Worm (Caenorhabditis elegans): Measurements from ENCODE around the gene fbxa-150.
A peak's percentile ranks its signal among the peaks of the same experiment; 100 is the strongest.

Gene fbxa-150

DNA sequence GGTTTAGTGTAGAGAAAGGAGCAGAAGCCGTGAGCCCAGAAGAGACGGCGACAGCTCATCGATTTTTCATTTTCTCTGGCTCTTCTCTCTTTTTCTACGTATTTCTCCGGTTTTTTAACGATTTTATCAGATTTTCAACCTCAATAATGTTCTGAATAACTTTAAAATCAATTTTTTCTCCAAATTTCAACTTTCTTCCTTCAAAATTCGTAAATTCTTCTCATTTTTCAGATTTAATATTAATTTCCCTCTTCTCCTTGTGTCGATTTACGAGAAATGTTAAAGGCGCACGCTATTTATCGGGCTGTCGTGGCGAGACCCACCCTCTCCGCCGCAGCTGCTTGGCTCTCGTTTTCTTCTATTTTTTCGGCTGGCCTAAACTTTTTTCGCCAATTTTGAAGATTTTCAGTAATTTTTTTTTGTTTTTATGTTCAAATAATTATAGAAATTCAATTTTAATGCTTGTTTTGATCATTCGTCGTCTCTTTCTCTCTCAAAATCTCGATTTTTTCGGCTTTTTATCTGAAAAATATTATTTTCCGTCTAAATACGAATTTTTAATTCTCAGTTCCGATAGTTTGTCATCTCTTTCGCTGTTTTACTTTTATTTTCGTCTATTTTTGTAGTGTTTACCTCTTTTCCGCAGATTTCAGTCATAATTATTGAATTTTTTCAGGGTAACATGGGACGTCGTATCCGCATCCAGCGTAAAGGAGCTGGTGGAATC lies 43.2 kb upstream of the fbxa-150 start, which contains the start of the genes calf-1 and rpl-2:
calf-1 (minus strand) TSS at position 77 of the 727 bp plus-strand sequence.
rpl-2 (plus strand) TSS at position 677 of the 727 bp plus-strand sequence.
- no peak for TF ChIP-seq Y67H2A.10 (GFP tag; conservative IDR thresholded peaks at IDR 0.05)
- no peak for TF ChIP-seq ceh-27 (GFP tag; optimal IDR thresholded peaks at IDR 0.05)
- TF ChIP-seq rcor-1 (GFP tag; IDR thresholded peaks at IDR 0.05), result no peak
- TF ChIP-seq nfya-1 (tag; optimal IDR thresholded peaks at IDR 0.05; ENCODE audit: borderline replicate concordance, insufficient read depth), result no peak
- peak; percentile 53 for TF ChIP-seq F23B12.7 (tag; optimal IDR thresholded peaks at IDR 0.05; ENCODE audit: insufficient read depth)
- peak; percentile 44 for TF ChIP-seq snpc-4 (GFP tag; optimal IDR thresholded peaks at IDR 0.05)
- peak in 2 of 4 experiments; percentile 9 to 36 for TF ChIP-seq snpc-4 (tag; optimal IDR thresholded peaks at IDR 0.05)
- TF ChIP-seq dpff-1 (tag; optimal IDR thresholded peaks at IDR 0.05), result no peak
- TF ChIP-seq nfya-2 (GFP tag; IDR thresholded peaks at IDR 0.05), result no peak
- no peak for TF ChIP-seq unc-130 (GFP tag; optimal IDR thresholded peaks at IDR 0.05)
- TF ChIP-seq cebp-2 (GFP tag; IDR thresholded peaks at IDR 0.05), result no peak
- TF ChIP-seq egl-44 (GFP tag; IDR thresholded peaks at IDR 0.05), result no peak
- peak; percentile 86 for TF ChIP-seq F33H1.4 (GFP tag; IDR thresholded peaks at IDR 0.05)
- no peak for TF ChIP-seq F49E8.2 (tag; optimal IDR thresholded peaks at IDR 0.05; ENCODE audit: insufficient read depth)
- TF ChIP-seq nhr-27 (tag; optimal IDR thresholded peaks at IDR 0.05), result no peak
- TF ChIP-seq ceh-58 (GFP tag; IDR thresholded peaks at IDR 0.05), result no peak
- TF ChIP-seq mcd-1 (GFP tag; IDR thresholded peaks at IDR 0.05), result peak; percentile 20; the same call in 1 of the 2 replicates
- no peak for TF ChIP-seq somi-1 (GFP tag; optimal IDR thresholded peaks at IDR 0.05)
- no peak for TF ChIP-seq C06A6.2 (GFP tag; conservative IDR thresholded peaks at IDR 0.05)
- TF ChIP-seq ztf-25 (GFP tag; IDR thresholded peaks at IDR 0.05), result no peak
- no peak for TF ChIP-seq lsy-27 (tag; optimal IDR thresholded peaks at IDR 0.05; ENCODE audit: borderline replicate concordance, insufficient read depth)
- TF ChIP-seq xnd-1 (tag; optimal IDR thresholded peaks at IDR 0.05), result no peak
- TF ChIP-seq cebp-1 (GFP tag; IDR thresholded peaks at IDR 0.05), result 0 out of 2 replicates have a peak, but pooled peaks have one; percentile 12
- TF ChIP-seq cebp-1 (tag; optimal IDR thresholded peaks at IDR 0.05), result peak; percentile 58
- TF ChIP-seq hsf-1 (GFP tag; IDR thresholded peaks at IDR 0.05), result no peak
- TF ChIP-seq hrde-1 (tag; optimal IDR thresholded peaks at IDR 0.05; ENCODE audit: borderline replicate concordance), result no peak
- TF ChIP-seq madf-3 (GFP tag; IDR thresholded peaks at IDR 0.05), result no peak
- TF ChIP-seq ama-1 (optimal IDR thresholded peaks at IDR 0.05), result no peak
- TF ChIP-seq ama-1 (GFP tag; optimal IDR thresholded peaks at IDR 0.05), result no peak
- TF ChIP-seq T07F8.4 (tag; optimal IDR thresholded peaks at IDR 0.05), result no peak
- no peak for TF ChIP-seq sptf-2 (GFP tag; optimal IDR thresholded peaks at IDR 0.05)
- peak; percentile 51 for TF ChIP-seq snpc-1.3 (tag; optimal IDR thresholded peaks at IDR 0.05; ENCODE audit: insufficient read depth)
- peak; percentile 24 for TF ChIP-seq lin-40 (tag; optimal IDR thresholded peaks at IDR 0.05)
- TF ChIP-seq akir-1 (GFP tag; optimal IDR thresholded peaks at IDR 0.05), result no peak
- TF ChIP-seq sea-2 (GFP tag; IDR thresholded peaks at IDR 0.05), result no peak
- TF ChIP-seq ekl-4 (GFP tag; IDR thresholded peaks at IDR 0.05), result peak; percentile 34; the same call in 1 of the 2 replicates
- TF ChIP-seq madf-10 (tag; optimal IDR thresholded peaks at IDR 0.05), result peak; percentile 7
- TF ChIP-seq rpc-1 (optimal IDR thresholded peaks at IDR 0.05), result no peak
- TF ChIP-seq rpc-1 (tag; optimal IDR thresholded peaks at IDR 0.05), result no peak
- peak; percentile 51 for TF ChIP-seq attf-5 (GFP tag; optimal IDR thresholded peaks at IDR 0.05)
- no peak for TF ChIP-seq B0035.1 (tag; optimal IDR thresholded peaks at IDR 0.05)
- TF ChIP-seq madf-6 (GFP tag; IDR thresholded peaks at IDR 0.05), result peak; percentile 60; the same call in 1 of the 2 replicates
- no peak for TF ChIP-seq hlh-26 (GFP tag; conservative IDR thresholded peaks at IDR 0.05)
- TF ChIP-seq lsl-1 (GFP tag; optimal IDR thresholded peaks at IDR 0.05), result peak; percentile 37
- TF ChIP-seq lag-1 (GFP tag; IDR thresholded peaks at IDR 0.05), result no peak
- no peak for TF ChIP-seq nfyb-1 (GFP tag; IDR thresholded peaks at IDR 0.05)
- TF ChIP-seq nhr-90 (tag; optimal IDR thresholded peaks at IDR 0.05), result no peak
- TF ChIP-seq ceh-91 (GFP tag; IDR thresholded peaks at IDR 0.05), result no peak
